Worm (Caenorhabditis elegans): ENCODE measurements around the gene nlp-63.

The nlp-63 gene

ce11 chrII:10168905-10169782, 13.9 kb downstream of the nlp-63 start, which contains the start of gene daf-19 (continued):
- no peak for TF ChIP-seq sptf-2 (GFP tag; optimal IDR thresholded peaks at IDR 0.05)
- no peak for TF ChIP-seq ceh-79 (tag; optimal IDR thresholded peaks at IDR 0.05)
- no peak for TF ChIP-seq ama-1 (optimal IDR thresholded peaks at IDR 0.05)
- no peak for TF ChIP-seq ama-1 (GFP tag; optimal IDR thresholded peaks at IDR 0.05)
- peak; percentile 45 for TF ChIP-seq egrh-3 (GFP tag; IDR thresholded peaks at IDR 0.05)
- peak; percentile 23 for TF ChIP-seq lin-40 (tag; optimal IDR thresholded peaks at IDR 0.05)
- TF ChIP-seq tbp1 (GFP tag; optimal IDR thresholded peaks at IDR 0.05) = peak; percentile 24
- TF ChIP-seq unc-62 (GFP tag; optimal IDR thresholded peaks at IDR 0.05) = no peak
- no peak for TF ChIP-seq tlf-1 (GFP tag; optimal IDR thresholded peaks at IDR 0.05)
- TF ChIP-seq unc-130 (GFP tag; optimal IDR thresholded peaks at IDR 0.05) = no peak
- TF ChIP-seq lsy-27 (tag; optimal IDR thresholded peaks at IDR 0.05; ENCODE audit: borderline replicate concordance, insufficient read depth) = no peak
- no peak for TF ChIP-seq ztf-3 (GFP tag; optimal IDR thresholded peaks at IDR 0.05)
- no peak for TF ChIP-seq hmg-20 (GFP tag; IDR thresholded peaks at IDR 0.05)
- TF ChIP-seq F33H1.4 (GFP tag; IDR thresholded peaks at IDR 0.05) = no peak
- peak; percentile 35 for TF ChIP-seq K12H6.12 (tag; optimal IDR thresholded peaks at IDR 0.05)
- no peak for TF ChIP-seq zim-3 (tag; optimal IDR thresholded peaks at IDR 0.05)
- peak; percentile 42 for TF ChIP-seq die-1 (tag; optimal IDR thresholded peaks at IDR 0.05)
- TF ChIP-seq K11D2.4 (GFP tag; IDR thresholded peaks at IDR 0.05) = 0 out of 2 replicates have a peak, but pooled peaks have one; percentile 31
- TF ChIP-seq ceh-27 (GFP tag; optimal IDR thresholded peaks at IDR 0.05) = peak; percentile 59
- peak; percentile 4 for TF ChIP-seq atf-7 (tag; optimal IDR thresholded peaks at IDR 0.05)
- no peak for TF ChIP-seq sea-2 (GFP tag; IDR thresholded peaks at IDR 0.05)
- peak; percentile 38 for TF ChIP-seq attf-5 (GFP tag; optimal IDR thresholded peaks at IDR 0.05)
- TF ChIP-seq nfya-1 (tag; optimal IDR thresholded peaks at IDR 0.05; ENCODE audit: borderline replicate concordance, insufficient read depth) = no peak
- no peak for TF ChIP-seq fkh-3 (tag; optimal IDR thresholded peaks at IDR 0.05)
- peak; percentile 23; the same call in 1 of the 2 replicates for TF ChIP-seq madf-6 (GFP tag; IDR thresholded peaks at IDR 0.05)
- no peak for TF ChIP-seq B0035.1 (tag; optimal IDR thresholded peaks at IDR 0.05)
- no peak for TF ChIP-seq C06A6.2 (GFP tag; conservative IDR thresholded peaks at IDR 0.05)
- peak; percentile 40 for TF ChIP-seq chd-7 (tag; optimal IDR thresholded peaks at IDR 0.05)
- TF ChIP-seq ceh-100 (GFP tag; IDR thresholded peaks at IDR 0.05) = no peak; the same call in 1 of the 2 replicates
- peak; percentile 79 for TF ChIP-seq nfyb-1 (GFP tag; IDR thresholded peaks at IDR 0.05)
- TF ChIP-seq egl-44 (GFP tag; IDR thresholded peaks at IDR 0.05) = no peak
- no peak for TF ChIP-seq pha-4 (tag; optimal IDR thresholded peaks at IDR 0.05)
- TF ChIP-seq ztf-26 (tag; optimal IDR thresholded peaks at IDR 0.05) = peak; percentile 6
- no peak for TF ChIP-seq dpl-1 (GFP tag; optimal IDR thresholded peaks at IDR 0.05)
- TF ChIP-seq snpc-4 (GFP tag; optimal IDR thresholded peaks at IDR 0.05) = no peak
- peak in 1 of 4 experiments; percentile 17 for TF ChIP-seq snpc-4 (tag; optimal IDR thresholded peaks at IDR 0.05)
- TF ChIP-seq Y79H2A.3 (GFP tag; conservative IDR thresholded peaks at IDR 0.05) = no peak
- TF ChIP-seq lir-1 (GFP tag; conservative IDR thresholded peaks at IDR 0.05) = no peak; the same call in 1 of the 2 replicates
- TF ChIP-seq F57C9.4 (tag; optimal IDR thresholded peaks at IDR 0.05) = no peak
- peak in 1 of 2 experiments; percentile 4 for TF ChIP-seq let-607 (tag; optimal IDR thresholded peaks at IDR 0.05)
- peak; percentile 70 for TF ChIP-seq zfh-2 (GFP tag; conservative IDR thresholded peaks at IDR 0.05)
- no peak for TF ChIP-seq snpc-3.4 (tag; optimal IDR thresholded peaks at IDR 0.05)
- no peak for TF ChIP-seq ets-4 (GFP tag; optimal IDR thresholded peaks at IDR 0.05)
- TF ChIP-seq dox-1 (GFP tag; IDR thresholded peaks at IDR 0.05) = peak; percentile 57
- no peak for TF ChIP-seq lin-54 (GFP tag; optimal IDR thresholded peaks at IDR 0.05)
- no peak for TF ChIP-seq hrde-1 (tag; optimal IDR thresholded peaks at IDR 0.05; ENCODE audit: borderline replicate concordance)
- TF ChIP-seq F55B11.4 (tag; optimal IDR thresholded peaks at IDR 0.05; ENCODE audit: borderline replicate concordance, insufficient read depth) = no peak

All from whole organism, young adult.